Fruit fly (Drosophila melanogaster): ENCODE measurements around the gene CG33340.

Gene CG33340

dm6 chr3R:24318217-24319082 is 44.5 kb upstream of the CG33340 start, which contains the start of the genes Nab2 and BRWD3 (continued):
- TF ChIP-seq CG13123 (GFP tag; optimal IDR thresholded peaks at IDR 0.05), result no peak
- no peak for TF ChIP-seq wor (GFP tag; IDR thresholded peaks at IDR 0.05)
- TF ChIP-seq CG10654 (GFP tag; optimal IDR thresholded peaks at IDR 0.05), result peak; percentile 17
- TF ChIP-seq HmgD (GFP tag; optimal IDR thresholded peaks at IDR 0.05), result peak; percentile 27
- TF ChIP-seq CG12744 (GFP tag; optimal IDR thresholded peaks at IDR 0.05), result peak; percentile 7
- TF ChIP-seq her (GFP tag; optimal IDR thresholded peaks at IDR 0.05), result no peak
- no peak for TF ChIP-seq CG4854 (GFP tag; optimal IDR thresholded peaks at IDR 0.05)
- no peak for TF ChIP-seq CG1603 (tag; optimal IDR thresholded peaks at IDR 0.05)
- no peak for TF ChIP-seq tll (GFP tag; optimal IDR thresholded peaks at IDR 0.05)
- TF ChIP-seq CG31224 (GFP tag; IDR thresholded peaks at IDR 0.05), result no peak
- peak; percentile 54 for TF ChIP-seq hbn (GFP tag; IDR thresholded peaks at IDR 0.05; ENCODE audit: partially characterized antibody)
- no peak for TF ChIP-seq CrebB (tag; optimal IDR thresholded peaks at IDR 0.05)
- TF ChIP-seq Hr3 (GFP tag; optimal IDR thresholded peaks at IDR 0.05), result peak; percentile 43
- no peak for TF ChIP-seq btn (GFP tag; optimal IDR thresholded peaks at IDR 0.05)
- TF ChIP-seq Ravus (GFP tag; IDR thresholded peaks at IDR 0.05), result no peak
- TF ChIP-seq Hmr (GFP tag; optimal IDR thresholded peaks at IDR 0.05), result no peak
- TF ChIP-seq CG4820 (GFP tag; optimal IDR thresholded peaks at IDR 0.05), result peak; percentile 5
- TF ChIP-seq caup (GFP tag; optimal IDR thresholded peaks at IDR 0.05; ENCODE audit: severe bottlenecking), result no peak
- TF ChIP-seq CG11247 (GFP tag; IDR thresholded peaks at IDR 0.05), result peak; percentile 34; the same call in 1 of the 2 replicates
- TF ChIP-seq Sox100B (GFP tag; optimal IDR thresholded peaks at IDR 0.05), result no peak
- no peak for TF ChIP-seq CG4360 (GFP tag; IDR thresholded peaks at IDR 0.05)
- TF ChIP-seq CG18262 (tag; optimal IDR thresholded peaks at IDR 0.05), result peak; percentile 7
- no peak for TF ChIP-seq Six4 (GFP tag; optimal IDR thresholded peaks at IDR 0.05)
- TF ChIP-seq Blimp-1 (GFP tag; optimal IDR thresholded peaks at IDR 0.05), result no peak
- TF ChIP-seq gcm (GFP tag; optimal IDR thresholded peaks at IDR 0.05), result no peak
- TF ChIP-seq NC2α (GFP tag; optimal IDR thresholded peaks at IDR 0.05), result no peak
- peak; percentile 70 for TF ChIP-seq row (GFP tag; IDR thresholded peaks at IDR 0.05)
- TF ChIP-seq CG4424 (GFP tag; optimal IDR thresholded peaks at IDR 0.05), result peak; percentile 52
- TF ChIP-seq nau (GFP tag; optimal IDR thresholded peaks at IDR 0.05), result no peak
- TF ChIP-seq Xbp1 (GFP tag; optimal IDR thresholded peaks at IDR 0.05), result peak; percentile 58
- TF ChIP-seq dmrt11E (tag; optimal IDR thresholded peaks at IDR 0.05), result peak; percentile 38
- TF ChIP-seq CG12391 (tag; optimal IDR thresholded peaks at IDR 0.05), result peak; percentile 62
- TF ChIP-seq CG33213 (GFP tag; optimal IDR thresholded peaks at IDR 0.05), result no peak
- TF ChIP-seq Lpt (GFP tag; optimal IDR thresholded peaks at IDR 0.05), result no peak
- TF ChIP-seq sob (GFP tag; IDR thresholded peaks at IDR 0.05), result peak; percentile 14; the same call in 1 of the 2 replicates
- peak; percentile 42; the same call in 2 of the 3 replicates for TF ChIP-seq CG14860 (GFP tag; IDR thresholded peaks at IDR 0.05; ENCODE audit: partially characterized antibody)
- TF ChIP-seq E2f2 (GFP tag; IDR thresholded peaks at IDR 0.05), result peak; percentile 57
- TF ChIP-seq fd3F (GFP tag; optimal IDR thresholded peaks at IDR 0.05), result peak; percentile 22
- no peak for TF ChIP-seq CG10267 (tag; optimal IDR thresholded peaks at IDR 0.05)
- TF ChIP-seq Tbp (GFP tag; optimal IDR thresholded peaks at IDR 0.05), result no peak
- peak; percentile 44 for TF ChIP-seq CG18476 (GFP tag; optimal IDR thresholded peaks at IDR 0.05)
- TF ChIP-seq CG14441 (GFP tag; IDR thresholded peaks at IDR 0.05), result peak; percentile 40; the same call in 1 of the 2 replicates
- TF ChIP-seq CG2120 (GFP tag; optimal IDR thresholded peaks at IDR 0.05), result peak; percentile 38
- peak; percentile 39 for TF ChIP-seq CG12155 (GFP tag; optimal IDR thresholded peaks at IDR 0.05)
- TF ChIP-seq salm (tag; optimal IDR thresholded peaks at IDR 0.05), result no peak
- peak; percentile 19 for TF ChIP-seq Ets97D (GFP tag; optimal IDR thresholded peaks at IDR 0.05)
- TF ChIP-seq CG9215 (GFP tag; IDR thresholded peaks at IDR 0.05), result no peak; the same call in 1 of the 2 replicates
- no peak for TF ChIP-seq grau (tag; optimal IDR thresholded peaks at IDR 0.05)
- TF ChIP-seq CG30431 (GFP tag; optimal IDR thresholded peaks at IDR 0.05), result no peak
